Worm (Caenorhabditis elegans) whole organism, midembryonic: ENCODE results near the gene F59B1.2.

ENCODE experiments used
- T22C8.4 ChIP-seq: fragments of 200-800 bp; sonication (Bioruptor generic); IDR thresholded peaks from 2 replicates; pipeline ENCODE4 v1.3.6; 2022; ENCODE audit warnings: missing genetic modification characterization, missing compliant biosample characterization
- cog-1 ChIP-seq: sonication (generic microtip); optimal IDR thresholded peaks from 2 replicates; lab custom pipeline; 2016; ENCODE audit warnings: missing genetic modification characterization, missing compliant biosample characterization
- flt-1 ChIP-seq: fragments of 200-800 bp; sonication (Bioruptor generic); IDR thresholded peaks from 2 replicates; pipeline ENCODE4 v1.3.6; 2022; ENCODE audit warnings: missing genetic modification characterization, missing compliant biosample characterization
- klf-2 ChIP-seq: fragments of 200-800 bp; sonication (Bioruptor generic); conservative IDR thresholded peaks from 2 replicates; pipeline ENCODE4 v1.3.6; 2022; ENCODE audit warnings: missing genetic modification reagents, missing genetic modification characterization, missing compliant biosample characterization
- ref-1 ChIP-seq: fragments of 200-800 bp; sonication (Bioruptor generic); conservative IDR thresholded peaks from 2 replicates; pipeline ENCODE4 v1.3.6; 2022; ENCODE audit warnings: missing genetic modification reagents, missing genetic modification characterization, missing compliant biosample characterization

- no peak for TF ChIP-seq flt-1 (GFP tag; lab: Robert Waterston, UW)
- no peak for TF ChIP-seq klf-2 (GFP tag; lab: Robert Waterston, UW)
- no peak for TF ChIP-seq T22C8.4
- TF ChIP-seq cog-1 (tag; lab: Kevin White, UChicago) = no peak
- no peak for TF ChIP-seq ref-1
Measured at ce11 chrV:3610709-3611108, 22.4 kb upstream of the F59B1.2 start.
